Worm (Caenorhabditis elegans) whole organism, L1 larva: Measurements from ENCODE around the gene glb-15.
A peak's percentile ranks its signal among the peaks of the same experiment; 100 is the strongest.

Experiments used
- C04F5.9 ChIP-seq: sonication (generic microtip); optimal IDR thresholded peaks from 2 replicates; lab custom pipeline; 2016; ENCODE audit warnings: missing genetic modification characterization, missing compliant biosample characterization
- C16A3.4 ChIP-seq: fragments of 150-350 bp; optimal IDR thresholded peaks from 2 replicates; lab custom pipeline; 2014; ENCODE audit warnings: missing biosample characterization, missing genetic modification characterization
- C34B4.2 ChIP-seq: sonication (generic microtip); optimal IDR thresholded peaks from 2 replicates; lab custom pipeline; 2017; ENCODE audit warnings: mild to moderate bottlenecking, missing genetic modification characterization, missing compliant biosample characterization
- ama-1 ChIP-seq: fragments of 150-350 bp; optimal IDR thresholded peaks from 2 replicates; lab custom pipeline; 2014
- ceh-63 ChIP-seq: fragments of 200-800 bp; sonication (Bioruptor generic); optimal IDR thresholded peaks from 2 replicates; lab custom pipeline; 2018; ENCODE audit warnings: mild to moderate bottlenecking, missing genetic modification characterization, missing compliant biosample characterization
- ceh-8 ChIP-seq: fragments of 200-800 bp; sonication (Bioruptor generic); optimal IDR thresholded peaks from 2 replicates; lab custom pipeline; 2018; ENCODE audit warnings: mild to moderate bottlenecking, missing genetic modification characterization, moderate library complexity, missing compliant biosample characterization
- ceh-82 ChIP-seq, 3 experiments: fragments of 150-350 bp in 1 of 3; sonication (generic microtip) in 2 of 3; optimal IDR thresholded peaks; 2 replicates each; lab custom pipeline; 2014 to 2017; ENCODE audit warnings: missing biosample characterization in 3 of 3, missing genetic modification characterization in 3 of 3
- ceh-88 ChIP-seq: fragments of 200-800 bp; sonication (Bioruptor generic); IDR thresholded peaks from 2 replicates; pipeline ENCODE4 v1.3.6; 2022; ENCODE audit warnings: missing genetic modification characterization, missing compliant biosample characterization
- ceh-90 ChIP-seq: sonication (generic microtip); optimal IDR thresholded peaks from 2 replicates; lab custom pipeline; 2016; ENCODE audit warnings: missing genetic modification characterization, missing compliant biosample characterization
- dsc-1 ChIP-seq: sonication (generic microtip); optimal IDR thresholded peaks from 2 replicates; lab custom pipeline; 2016; ENCODE audit warnings: mild to moderate bottlenecking, missing genetic modification characterization, missing compliant biosample characterization
- efl-1 ChIP-seq, 4 experiments: fragments of 150-350 bp; optimal IDR thresholded peaks in 3 of 4; peaks in 1 of 4; 1 replicate in 1 of 4; 2 replicates in 3 of 4; lab custom pipeline; 2014; ENCODE audit warnings: missing biosample characterization in 2 of 4, missing genetic modification characterization in 2 of 4, missing genetic modification reagents in 2 of 4
- efl-3 ChIP-seq: fragments of 200-800 bp; sonication (Bioruptor generic); optimal IDR thresholded peaks from 2 replicates; lab custom pipeline; 2018; ENCODE audit warnings: mild to moderate bottlenecking, missing genetic modification characterization, missing compliant biosample characterization
- egl-13 ChIP-seq: sonication (generic microtip); optimal IDR thresholded peaks from 2 replicates; lab custom pipeline; 2016; ENCODE audit warnings: missing genotype, missing genetic modification reagents, missing genetic modification characterization, missing compliant biosample characterization
- egl-27 ChIP-seq, 2 experiments: fragments of 150-350 bp in 1 of 2; sonication (generic microtip); optimal IDR thresholded peaks; 3 replicates each; lab custom pipeline; 2017 to 2018; ENCODE audit warnings: missing biosample characterization in 2 of 2, missing genetic modification characterization in 2 of 2, missing genetic modification reagents in 2 of 2
- elt-2 ChIP-seq: sonication (generic microtip); optimal IDR thresholded peaks from 2 replicates; lab custom pipeline; 2016; ENCODE audit warnings: missing genetic modification characterization, mild to moderate bottlenecking, inconsistent platforms, missing compliant biosample characterization, missing genetic modification reagents
- fkh-10 ChIP-seq: sonication (generic microtip); optimal IDR thresholded peaks from 2 replicates; lab custom pipeline; 2017; ENCODE audit warnings: missing biosample characterization, missing genetic modification reagents, missing genetic modification characterization
- grh-1 ChIP-seq: fragments of 200-800 bp; sonication (Bioruptor generic); IDR thresholded peaks from 2 replicates; pipeline ENCODE4 v1.3.6; 2022; ENCODE audit warnings: missing genetic modification reagents, missing genetic modification characterization, missing compliant biosample characterization
- hlh-4 ChIP-seq: sonication (generic microtip); optimal IDR thresholded peaks from 2 replicates; lab custom pipeline; 2016; ENCODE audit warnings: mild to moderate bottlenecking, missing genetic modification characterization, missing compliant biosample characterization
- isw-1 ChIP-seq: fragments of 200-800 bp; sonication (Bioruptor generic); IDR thresholded peaks from 2 replicates; pipeline ENCODE4 v1.3.6; 2022; ENCODE audit warnings: missing genetic modification characterization, missing compliant biosample characterization
- lin-13 ChIP-seq: fragments of 150-350 bp; optimal IDR thresholded peaks from 2 replicates; lab custom pipeline; 2014; ENCODE audit warnings: missing biosample characterization, missing genetic modification reagents, missing genetic modification characterization
- lin-14 ChIP-seq: fragments of 200-800 bp; sonication (Bioruptor generic); optimal IDR thresholded peaks from 2 replicates; lab custom pipeline; 2018; ENCODE audit warnings: mild to moderate bottlenecking, missing genetic modification characterization, moderate library complexity, missing compliant biosample characterization
- lin-35 ChIP-seq, 2 experiments: fragments of 150-350 bp; optimal IDR thresholded peaks; 2 replicates each; lab custom pipeline; 2014; ENCODE audit warnings: missing biosample characterization in 2 of 2, missing genetic modification characterization in 2 of 2, missing genetic modification reagents in 2 of 2
- lin-39 ChIP-seq: fragments of 150-350 bp; optimal IDR thresholded peaks from 2 replicates; lab custom pipeline; 2014; ENCODE audit warnings: missing biosample characterization, missing genetic modification reagents, missing genetic modification characterization
- lir-3 ChIP-seq: sonication (generic microtip); optimal IDR thresholded peaks from 2 replicates; lab custom pipeline; 2016; ENCODE audit warnings: mild to moderate bottlenecking, missing genetic modification characterization, moderate library complexity, missing compliant biosample characterization; ENCODE audit not compliant: poor library complexity
- mdl-1 ChIP-seq, 2 experiments: fragments of 150-350 bp; optimal IDR thresholded peaks; 2 replicates each; lab custom pipeline; 2014 to 2017; ENCODE audit warnings: missing biosample characterization in 2 of 2, missing genetic modification characterization in 2 of 2, inconsistent platforms in 1 of 2
- mef-2 ChIP-seq: fragments of 150-350 bp; optimal IDR thresholded peaks from 2 replicates; lab custom pipeline; 2014; ENCODE audit warnings: missing biosample characterization, missing genetic modification characterization
- nhr-11 ChIP-seq: fragments of 150-350 bp; optimal IDR thresholded peaks from 2 replicates; lab custom pipeline; 2014; ENCODE audit warnings: missing biosample characterization, missing genetic modification characterization
- nhr-19 ChIP-seq: fragments of 200-800 bp; sonication (Bioruptor generic); conservative IDR thresholded peaks from 2 replicates; pipeline ENCODE4 v1.3.6; 2022; ENCODE audit warnings: missing genetic modification characterization, missing compliant biosample characterization
- nhr-20 ChIP-seq: sonication (generic microtip); optimal IDR thresholded peaks from 2 replicates; lab custom pipeline; 2016; ENCODE audit warnings: mild to moderate bottlenecking, missing genetic modification characterization, missing compliant biosample characterization
- nhr-28 ChIP-seq: fragments of 150-350 bp; optimal IDR thresholded peaks from 2 replicates; lab custom pipeline; 2014; ENCODE audit warnings: missing biosample characterization, missing genetic modification characterization
- nhr-47 ChIP-seq: sonication (generic microtip); optimal IDR thresholded peaks from 2 replicates; lab custom pipeline; 2016; ENCODE audit warnings: mild to moderate bottlenecking, missing genetic modification characterization, moderate library complexity, missing compliant biosample characterization
- nhr-76 ChIP-seq: sonication (generic microtip); optimal IDR thresholded peaks from 2 replicates; lab custom pipeline; 2017; ENCODE audit warnings: missing biosample characterization, missing genetic modification characterization
- nhr-90 ChIP-seq: sonication (generic microtip); optimal IDR thresholded peaks from 2 replicates; lab custom pipeline; 2016; ENCODE audit warnings: mild to moderate bottlenecking, missing genetic modification characterization, missing compliant biosample characterization; ENCODE audit not compliant: poor library complexity
- pag-3 ChIP-seq: sonication (generic microtip); optimal IDR thresholded peaks from 2 replicates; lab custom pipeline; 2017; ENCODE audit warnings: missing genetic modification characterization, mild to moderate bottlenecking, missing compliant biosample characterization, antibody characterized with exemption, borderline replicate concordance; ENCODE audit not compliant: insufficient read depth
- pqm-1 ChIP-seq: sonication (generic microtip); optimal IDR thresholded peaks from 3 replicates; lab custom pipeline; 2017; ENCODE audit warnings: missing biosample characterization, missing genetic modification characterization
- rnt-1 ChIP-seq: sonication (generic microtip); optimal IDR thresholded peaks from 2 replicates; lab custom pipeline; 2016; ENCODE audit warnings: mild to moderate bottlenecking, missing genetic modification characterization, moderate library complexity, missing compliant biosample characterization
- skn-1 ChIP-seq: fragments of 150-350 bp; optimal IDR thresholded peaks from 2 replicates; lab custom pipeline; 2014; ENCODE audit warnings: missing biosample characterization, missing genetic modification characterization
- snpc-4 ChIP-seq: fragments of 150-350 bp; optimal IDR thresholded peaks from 2 replicates; lab custom pipeline; 2014; ENCODE audit warnings: missing biosample characterization, missing genetic modification characterization
- sptf-1 ChIP-seq: fragments of 150-350 bp; optimal IDR thresholded peaks from 2 replicates; lab custom pipeline; 2014; ENCODE audit warnings: missing biosample characterization, missing genetic modification characterization
- sup-37 ChIP-seq: fragments of 200-800 bp; sonication (Bioruptor generic); optimal IDR thresholded peaks from 2 replicates; lab custom pipeline; 2018; ENCODE audit warnings: mild to moderate bottlenecking, missing genetic modification characterization, missing compliant biosample characterization
- swsn-7 ChIP-seq: sonication (generic microtip); optimal IDR thresholded peaks from 2 replicates; lab custom pipeline; 2016; ENCODE audit warnings: missing genetic modification characterization, missing compliant biosample characterization
- tbx-2 ChIP-seq: sonication (generic microtip); optimal IDR thresholded peaks from 2 replicates; lab custom pipeline; 2016; ENCODE audit warnings: missing genetic modification characterization, missing compliant biosample characterization
- unc-30 ChIP-seq: sonication (generic microtip); optimal IDR thresholded peaks from 2 replicates; lab custom pipeline; 2017; ENCODE audit warnings: missing biosample characterization, missing genetic modification characterization
- unc-86 ChIP-seq: sonication (generic microtip); optimal IDR thresholded peaks from 2 replicates; lab custom pipeline; 2016; ENCODE audit warnings: missing genetic modification characterization, missing compliant biosample characterization
- unc-98 ChIP-seq: fragments of 200-800 bp; sonication (Bioruptor generic); IDR thresholded peaks from 2 replicates; pipeline ENCODE4 v1.3.6; 2022; ENCODE audit warnings: missing genetic modification characterization, missing compliant biosample characterization
- vab-15 ChIP-seq: sonication (generic microtip); optimal IDR thresholded peaks from 2 replicates; lab custom pipeline; 2017; ENCODE audit warnings: missing genotype, mild to moderate bottlenecking, missing genetic modification characterization, missing compliant biosample characterization
- zip-4 ChIP-seq: fragments of 200-800 bp; sonication (Bioruptor generic); optimal IDR thresholded peaks from 2 replicates; lab custom pipeline; 2018; ENCODE audit warnings: mild to moderate bottlenecking, missing genetic modification characterization, moderate library complexity, missing compliant biosample characterization
- ztf-4 ChIP-seq: fragments of 150-350 bp; optimal IDR thresholded peaks from 2 replicates; lab custom pipeline; 2014; ENCODE audit warnings: missing biosample characterization, missing genetic modification characterization

glb-15 gene

DNA sequence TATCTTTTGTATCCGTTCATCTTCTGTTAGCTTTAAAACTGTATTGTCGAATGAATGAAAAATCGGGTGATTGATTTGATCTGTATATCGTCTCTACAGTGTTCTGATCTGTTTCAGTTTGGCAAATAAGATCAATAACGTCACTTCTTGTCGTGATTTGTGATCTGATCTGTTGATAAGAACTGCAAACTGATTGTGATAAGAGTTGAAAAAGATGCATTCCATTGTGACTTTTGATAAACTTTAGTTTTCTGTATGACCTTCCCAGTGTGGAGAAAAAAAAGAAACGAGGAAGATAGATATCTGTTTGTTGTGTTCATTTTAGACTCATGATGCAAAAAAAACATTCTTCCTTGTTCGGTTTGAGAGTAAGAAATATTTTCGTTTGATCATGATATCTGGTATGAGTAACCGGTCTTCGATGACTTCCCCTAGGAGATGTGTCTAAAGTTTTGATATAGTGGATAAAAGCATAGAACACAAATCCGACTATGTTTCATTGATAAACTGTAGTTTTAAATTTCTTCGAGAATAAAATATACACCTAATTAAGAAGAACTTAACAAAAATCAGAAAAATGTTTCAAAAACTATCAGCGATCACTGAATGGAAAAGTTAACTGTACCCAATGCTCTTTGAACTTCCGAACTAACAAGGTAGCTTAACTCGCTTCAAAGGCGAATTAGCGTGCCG, 3.1 kb downstream of the glb-15 start (continued):
- TF ChIP-seq unc-86 (tag; lab: Kevin White, UChicago) (no peak), C34B4.2 (tag; lab: Kevin White, UChicago) (no peak), nhr-47 (tag; lab: Kevin White, UChicago) (no peak), ama-1 (lab: Kevin White, UChicago) (no peak), nhr-76 (tag; lab: Kevin White, UChicago) (no peak), pag-3 (tag; lab: Kevin White, UChicago) (no peak), nhr-28 (tag; lab: Kevin White, UChicago) (no peak), pqm-1 (no peak), mef-2 (tag; lab: Kevin White, UChicago) (no peak), lin-14 (peak; percentile 69), unc-98 (GFP tag; lab: Robert Waterston, UW) (no peak), C16A3.4 (no peak), fkh-10 (no peak), nhr-11 (tag; lab: Kevin White, UChicago) (no peak), egl-13 (tag; lab: Kevin White, UChicago) (no peak), nhr-90 (peak; percentile 49), ceh-8 (GFP tag; lab: Kevin White, UChicago) (no peak), sup-37 (GFP tag; lab: Kevin White, UChicago) (no peak), skn-1 (no peak), rnt-1 (tag; lab: Kevin White, UChicago) (no peak), mdl-1 (tag; optimal IDR thresholded peaks at IDR 0.05; lab: Kevin White, UChicago) (no peak), vab-15 (tag; lab: Kevin White, UChicago) (no peak), egl-27 (tag; optimal IDR thresholded peaks at IDR 0.05; lab: Kevin White, UChicago) (no peak), ceh-82 (tag; optimal IDR thresholded peaks at IDR 0.05; lab: Kevin White, UChicago) (no peak), grh-1 (GFP tag; lab: Robert Waterston, UW) (no peak), lin-13 (no peak), snpc-4 (tag; lab: Kevin White, UChicago) (no peak), efl-3 (GFP tag; lab: Kevin White, UChicago) (no peak), unc-30 (no peak), hlh-4 (tag; lab: Kevin White, UChicago) (no peak), nhr-20 (tag; lab: Kevin White, UChicago) (peak; percentile 77), nhr-19 (0 out of 2 replicates have a peak, but pooled peaks have one; percentile 15)

ce11 chrV:11613007-11613406, 5.1 kb downstream of the glb-15 start, which contains the start of gene tag-290:
tag-290 (plus strand) TSS chrV:11613307.
- TF ChIP-seq sptf-1 (tag; lab: Kevin White, UChicago), result no peak
- no peak for TF ChIP-seq nhr-11 (tag; lab: Kevin White, UChicago)
- TF ChIP-seq isw-1, result no peak
- no peak for TF ChIP-seq rnt-1 (tag; lab: Kevin White, UChicago)
- no peak for TF ChIP-seq nhr-19
- no peak for TF ChIP-seq ceh-90 (tag; lab: Kevin White, UChicago)
- TF ChIP-seq skn-1, result no peak
- no peak for TF ChIP-seq ceh-63 (GFP tag; lab: Kevin White, UChicago)
- TF ChIP-seq nhr-76 (tag; lab: Kevin White, UChicago), result no peak
- no peak for TF ChIP-seq lin-39 (tag; lab: Kevin White, UChicago)
- TF ChIP-seq tbx-2 (tag; lab: Kevin White, UChicago), result no peak

ce11 chrV:11610481-11610880, 7.6 kb downstream of the glb-15 start, which contains the start of gene sas-5:
sas-5 (plus strand) TSS chrV:11610737.
- TF ChIP-seq zip-4 (GFP tag; lab: Kevin White, UChicago), result peak; percentile 41
- TF ChIP-seq ztf-4, result peak; percentile 48
- TF ChIP-seq swsn-7 (tag; lab: Kevin White, UChicago), result peak; percentile 82
- TF ChIP-seq lin-35 (GFP tag; optimal IDR thresholded peaks at IDR 0.05; lab: Kevin White, UChicago), result peak; percentile 86 to 95
- TF ChIP-seq C04F5.9 (tag; lab: Kevin White, UChicago), result peak; percentile 4
- peak; percentile 55 for TF ChIP-seq isw-1
- peak; percentile 77 for TF ChIP-seq C16A3.4
- TF ChIP-seq efl-1 (optimal IDR thresholded peaks at IDR 0.05; lab: Kevin White, UChicago), result peak; percentile 51 to 93
- peak; percentile 89 to 99 for TF ChIP-seq efl-1 (GFP tag; optimal IDR thresholded peaks at IDR 0.05 in 1 of 2; lab: Kevin White, UChicago)
- peak; percentile 57 for TF ChIP-seq lin-13
- peak; percentile 49 for TF ChIP-seq egl-13 (tag; lab: Kevin White, UChicago)
- peak; percentile 86 for TF ChIP-seq nhr-20 (tag; lab: Kevin White, UChicago)
- no peak for TF ChIP-seq pqm-1
- peak; percentile 79 for TF ChIP-seq dsc-1 (tag; lab: Kevin White, UChicago)
- peak; percentile 51 for TF ChIP-seq lir-3 (tag; lab: Kevin White, UChicago)
- peak; percentile 56; the same call in 1 of the 2 replicates for TF ChIP-seq ceh-88
- TF ChIP-seq elt-2 (tag; lab: Kevin White, UChicago), result peak; percentile 64
